Fruit fly (Drosophila melanogaster) whole organism, prepupa: ENCODE data around the gene CG14960.
A peak's percentile ranks its signal among the peaks of the same experiment; 100 is the strongest.

Experiments used
- CG10669 ChIP-seq: fragments of 200-800 bp; sonication (Bioruptor generic); optimal IDR thresholded peaks from 3 replicates; lab custom pipeline; 2018; ENCODE audit warnings: missing biosample characterization, mild to moderate bottlenecking, missing genetic modification characterization, moderate library complexity
- CG11902 ChIP-seq: fragments of 200-800 bp; sonication (Bioruptor generic); optimal IDR thresholded peaks from 3 replicates; lab custom pipeline; 2016; ENCODE audit warnings: missing biosample characterization, missing genetic modification characterization
- CG15336 ChIP-seq: fragments of 200-800 bp; sonication (Bioruptor generic); IDR thresholded peaks from 2 replicates; pipeline ENCODE4 v1.3.6; 2022; ENCODE audit warnings: missing biosample characterization, missing genetic modification characterization
- CG1621 ChIP-seq: fragments of 200-800 bp; sonication (Bioruptor generic); optimal IDR thresholded peaks from 3 replicates; lab custom pipeline; 2018; ENCODE audit warnings: missing biosample characterization, mild to moderate bottlenecking, missing genetic modification characterization
- CG16779 ChIP-seq: fragments of 200-800 bp; sonication (Bioruptor generic); optimal IDR thresholded peaks from 3 replicates; lab custom pipeline; 2017; ENCODE audit warnings: missing biosample characterization, mild to moderate bottlenecking, missing genetic modification characterization
- CG3032 ChIP-seq: fragments of 200-800 bp; optimal IDR thresholded peaks from 2 replicates; lab custom pipeline; 2019; ENCODE audit warnings: missing biosample characterization, mild to moderate bottlenecking, missing genetic modification characterization, moderate library complexity
- CG31627 ChIP-seq: fragments of 200-800 bp; sonication (Bioruptor generic); optimal IDR thresholded peaks from 3 replicates; lab custom pipeline; 2016; ENCODE audit warnings: missing biosample characterization, missing genetic modification characterization
- CG32006 ChIP-seq: fragments of 200-800 bp; sonication (Bioruptor generic); optimal IDR thresholded peaks from 3 replicates; lab custom pipeline; 2017; ENCODE audit warnings: missing biosample characterization, mild to moderate bottlenecking, missing genetic modification characterization
- CG3919 ChIP-seq: fragments of 200-800 bp; sonication (Bioruptor generic); optimal IDR thresholded peaks from 3 replicates; lab custom pipeline; 2016; ENCODE audit warnings: missing biosample characterization, missing genetic modification characterization
- CG6163 ChIP-seq: fragments of 200-800 bp; sonication (Bioruptor generic); IDR thresholded peaks from 3 replicates; pipeline ENCODE4 v1.3.6; 2022; ENCODE audit warnings: missing biosample characterization, missing genetic modification characterization
- CG6792 ChIP-seq: fragments of 200-800 bp; sonication (Bioruptor generic); optimal IDR thresholded peaks from 3 replicates; lab custom pipeline; 2016; ENCODE audit warnings: missing biosample characterization, missing genetic modification characterization
- CG6808 ChIP-seq: fragments of 200-800 bp; sonication (Bioruptor generic); optimal IDR thresholded peaks from 3 replicates; lab custom pipeline; 2017; ENCODE audit warnings: missing biosample characterization, missing genetic modification characterization, mild to moderate bottlenecking, moderate library complexity, missing genetic modification reagents
- CG6854 ChIP-seq: fragments of 200-800 bp; sonication (Bioruptor generic); optimal IDR thresholded peaks from 2 replicates; lab custom pipeline; 2017; ENCODE audit warnings: missing biosample characterization, mild to moderate bottlenecking, missing genetic modification characterization
- CG7368 ChIP-seq: fragments of 200-800 bp; sonication (Bioruptor generic); optimal IDR thresholded peaks from 3 replicates; lab custom pipeline; 2016; ENCODE audit warnings: missing biosample characterization, missing genetic modification characterization
- CG8119 ChIP-seq: fragments of 200-800 bp; sonication (Bioruptor generic); IDR thresholded peaks from 3 replicates; pipeline ENCODE4 v1.3.6; 2022; ENCODE audit warnings: missing biosample characterization, missing genetic modification characterization
- CG8319 ChIP-seq: fragments of 200-800 bp; sonication (Bioruptor generic); optimal IDR thresholded peaks from 3 replicates; lab custom pipeline; 2016; ENCODE audit warnings: missing biosample characterization, missing genetic modification characterization
- CG8632 ChIP-seq: fragments of 200-800 bp; sonication (Bioruptor generic); optimal IDR thresholded peaks from 3 replicates; lab custom pipeline; 2016; ENCODE audit warnings: missing biosample characterization, missing genetic modification characterization
- CG9139 ChIP-seq: fragments of 200-800 bp; sonication (Bioruptor generic); optimal IDR thresholded peaks from 3 replicates; lab custom pipeline; 2017; ENCODE audit warnings: missing biosample characterization, mild to moderate bottlenecking, missing genetic modification characterization
- Eip78C ChIP-seq: fragments of 200-800 bp; sonication (Bioruptor generic); peaks from one replicate; lab custom pipeline; 2016; ENCODE audit warnings: missing biosample characterization, missing genetic modification characterization
- Ets21C ChIP-seq: fragments of 200-800 bp; sonication (Bioruptor generic); optimal IDR thresholded peaks from 3 replicates; lab custom pipeline; 2016; ENCODE audit warnings: missing biosample characterization, missing genetic modification characterization
- Ets96B ChIP-seq: fragments of 200-800 bp; optimal IDR thresholded peaks from 2 replicates; lab custom pipeline; 2019; ENCODE audit warnings: missing biosample characterization, mild to moderate bottlenecking, missing genetic modification characterization, moderate library complexity
- Hr39 ChIP-seq: fragments of 200-800 bp; sonication (Bioruptor generic); optimal IDR thresholded peaks from 2 replicates; lab custom pipeline; 2016; ENCODE audit warnings: missing biosample characterization, missing genetic modification characterization
- Hr4 ChIP-seq: fragments of 200-800 bp; sonication (Bioruptor generic); optimal IDR thresholded peaks from 3 replicates; lab custom pipeline; 2016; ENCODE audit warnings: missing biosample characterization, missing genetic modification characterization
- Met ChIP-seq: fragments of 200-800 bp; sonication (Bioruptor generic); optimal IDR thresholded peaks from 3 replicates; lab custom pipeline; 2016; ENCODE audit warnings: missing biosample characterization, missing genetic modification characterization
- OdsH ChIP-seq: fragments of 200-800 bp; sonication (Bioruptor generic); optimal IDR thresholded peaks from 3 replicates; lab custom pipeline; 2016; ENCODE audit warnings: missing biosample characterization, missing genetic modification characterization
- Sox102F ChIP-seq: fragments of 200-800 bp; sonication (Bioruptor generic); optimal IDR thresholded peaks from 2 replicates; lab custom pipeline; 2016; ENCODE audit warnings: missing biosample characterization, mild to moderate bottlenecking, missing genetic modification characterization
- Sox14 ChIP-seq: fragments of 200-800 bp; sonication (Bioruptor generic); optimal IDR thresholded peaks from 3 replicates; lab custom pipeline; 2016; ENCODE audit warnings: missing biosample characterization, missing genetic modification characterization
- Sox15 ChIP-seq: fragments of 200-800 bp; sonication (Bioruptor generic); optimal IDR thresholded peaks from 3 replicates; lab custom pipeline; 2016; ENCODE audit warnings: missing biosample characterization, missing genetic modification characterization
- achi ChIP-seq: fragments of 200-800 bp; sonication (Bioruptor generic); optimal IDR thresholded peaks from 3 replicates; lab custom pipeline; 2016; ENCODE audit warnings: missing biosample characterization, missing genetic modification characterization
- acj6 ChIP-seq: fragments of 200-800 bp; sonication (Bioruptor generic); optimal IDR thresholded peaks from 3 replicates; lab custom pipeline; 2016; ENCODE audit warnings: missing biosample characterization, missing genetic modification characterization
- cyc ChIP-seq: fragments of 200-800 bp; sonication (Bioruptor generic); optimal IDR thresholded peaks from 3 replicates; lab custom pipeline; 2016; ENCODE audit warnings: missing biosample characterization, missing genetic modification characterization
- dac ChIP-seq: fragments of 200-800 bp; sonication (Bioruptor generic); optimal IDR thresholded peaks from 2 replicates; lab custom pipeline; 2017; ENCODE audit warnings: missing biosample characterization, mild to moderate bottlenecking, missing genetic modification characterization
- dsx ChIP-seq: fragments of 200-800 bp; optimal IDR thresholded peaks from 3 replicates; lab custom pipeline; 2019; ENCODE audit warnings: missing biosample characterization, mild to moderate bottlenecking, missing genetic modification characterization, moderate library complexity; ENCODE audit not compliant: poor library complexity, severe bottlenecking
- esn ChIP-seq: fragments of 200-800 bp; sonication (Bioruptor generic); optimal IDR thresholded peaks from 2 replicates; lab custom pipeline; 2016; ENCODE audit warnings: missing biosample characterization, mild to moderate bottlenecking, missing genetic modification characterization, moderate library complexity
- fkh ChIP-seq: fragments of 200-800 bp; sonication (Bioruptor generic); optimal IDR thresholded peaks from 3 replicates; lab custom pipeline; 2017; ENCODE audit warnings: missing biosample characterization, mild to moderate bottlenecking, missing genetic modification characterization, moderate library complexity
- lz ChIP-seq: fragments of 200-800 bp; sonication (Bioruptor generic); optimal IDR thresholded peaks from 3 replicates; lab custom pipeline; 2016; ENCODE audit warnings: missing biosample characterization, missing genetic modification characterization
- pdm3 ChIP-seq: fragments of 200-800 bp; sonication (Bioruptor generic); optimal IDR thresholded peaks from 3 replicates; lab custom pipeline; 2016; ENCODE audit warnings: missing biosample characterization, missing genetic modification characterization
- salr ChIP-seq, 2 experiments: fragments of 200-800 bp; sonication (Bioruptor generic); optimal IDR thresholded peaks; 3 replicates each; lab custom pipeline; 2016 to 2018; ENCODE audit warnings: missing biosample characterization in 2 of 2, missing genetic modification characterization in 2 of 2, mild to moderate bottlenecking in 1 of 2
- ss ChIP-seq, 2 experiments: fragments of 200-800 bp; sonication (Bioruptor generic); optimal IDR thresholded peaks; 2 replicates in 1 of 2; 3 replicates in 1 of 2; lab custom pipeline; 2017 to 2018; ENCODE audit warnings: mild to moderate bottlenecking in 2 of 2, missing biosample characterization in 2 of 2, missing genetic modification characterization in 2 of 2, moderate library complexity in 1 of 2
- svp ChIP-seq: fragments of 200-800 bp; sonication (Bioruptor generic); peaks from one replicate; lab custom pipeline; 2016; ENCODE audit warnings: missing biosample characterization, missing genetic modification characterization
- topi ChIP-seq: fragments of 200-800 bp; sonication (Bioruptor generic); optimal IDR thresholded peaks from 3 replicates; lab custom pipeline; 2016; ENCODE audit warnings: missing biosample characterization, missing genetic modification characterization
- vri ChIP-seq: fragments of 200-800 bp; sonication (Bioruptor generic); optimal IDR thresholded peaks from 3 replicates; lab custom pipeline; 2016; ENCODE audit warnings: missing biosample characterization, mild to moderate bottlenecking, missing genetic modification characterization

CG14960 gene

dm6 chr3L:3314049-3314448, 43.2 kb downstream of the CG14960 start, which contains the start of gene Drsl2:
TSS of gene Drsl2 (plus strand) at chr3L:3314349.
- TF ChIP-seq CG3919 (GFP tag; lab: Kevin White, UChicago) (no peak), lz (GFP tag; lab: Kevin White, UChicago) (peak; percentile 3), esn (GFP tag; lab: Kevin White, UChicago) (peak; percentile 23)
- TF ChIP-seq, all 60 proteins: peak for 2

dm6 chr3L:3314696-3315095, 43.9 kb downstream of the CG14960 start, which contains the start of gene Drsl3:
TSS of gene Drsl3 (plus strand) at chr3L:3314996.
- no peak for TF ChIP-seq dac (GFP tag; lab: Kevin White, UChicago)
- TF ChIP-seq CG6792 (GFP tag; lab: Kevin White, UChicago) = no peak
- TF ChIP-seq CG1621 (tag; lab: Kevin White, UChicago) = no peak
- no peak for TF ChIP-seq CG16779 (tag; lab: Kevin White, UChicago)
- no peak for TF ChIP-seq CG32006
- no peak for TF ChIP-seq CG6163 (GFP tag; lab: Robert Waterston, UW)
- no peak for TF ChIP-seq Met (GFP tag; lab: Kevin White, UChicago)
- TF ChIP-seq Ets21C (GFP tag; lab: Kevin White, UChicago) = no peak
- TF ChIP-seq CG3032 (tag; lab: Kevin White, UChicago) = no peak
- no peak for TF ChIP-seq lz (GFP tag; lab: Kevin White, UChicago)
- TF ChIP-seq achi (GFP tag; lab: Kevin White, UChicago) = no peak
- no peak for TF ChIP-seq CG6808 (GFP tag; lab: Kevin White, UChicago)
- TF ChIP-seq Hr39 (GFP tag; lab: Kevin White, UChicago) = no peak
- no peak for TF ChIP-seq Sox15
- TF ChIP-seq Hr4 (GFP tag; lab: Kevin White, UChicago) = no peak
- TF ChIP-seq CG8319 (GFP tag; lab: Kevin White, UChicago) = no peak
- TF ChIP-seq ss (GFP tag; optimal IDR thresholded peaks at IDR 0.05; lab: Kevin White, UChicago) = no peak
- TF ChIP-seq Sox14 (GFP tag; lab: Kevin White, UChicago) = no peak
- no peak for TF ChIP-seq CG8632 (GFP tag; lab: Kevin White, UChicago)
- TF ChIP-seq CG15336 = no peak

- TF ChIP-seq Sox102F (GFP tag; lab: Kevin White, UChicago) (no peak), dsx (GFP tag; lab: Kevin White, UChicago) (no peak), svp (GFP tag; lab: Kevin White, UChicago) (peak; percentile 81)
- TF ChIP-seq, all 60 proteins: peak for 1
These were observed 44.5 kb downstream of the CG14960 start, which contains the start of gene Drsl4 for dm6 chr3L:3315288-3315687. TSS of gene Drsl4 (plus strand) at chr3L:3315620.

dm6 chr3L:3316441-3316840, 45.6 kb downstream of the CG14960 start, which contains the start of gene Drsl5:
TSS of gene Drsl5 (plus strand) at chr3L:3316781.
- TF ChIP-seq svp (GFP tag; lab: Kevin White, UChicago) = peak; percentile 74
- TF ChIP-seq CG9139 = no peak

dm6 chr3L:3319223-3319643, 48.4 kb downstream of the CG14960 start, which contains the start of the genes PIG-C, CG12016 and Dpm2:
TSS of gene PIG-C (minus strand) at chr3L:3319232.
TSS of gene CG12016 (plus strand) at chr3L:3319555.
TSS of gene Dpm2 (plus strand) at chr3L:3319555.
- no peak for TF ChIP-seq CG8119 (GFP tag; lab: Robert Waterston, UW)
- TF ChIP-seq CG6854 (GFP tag; lab: Kevin White, UChicago) = no peak
- peak; percentile 76 for TF ChIP-seq lz (GFP tag; lab: Kevin White, UChicago)
- TF ChIP-seq CG32006 = no peak
- TF ChIP-seq Ets21C (GFP tag; lab: Kevin White, UChicago) = peak; percentile 65
- peak; percentile 92 for TF ChIP-seq fkh (GFP tag; lab: Kevin White, UChicago)
- TF ChIP-seq dac (GFP tag; lab: Kevin White, UChicago) = peak; percentile 26
- peak; percentile 56 for TF ChIP-seq vri (GFP tag; lab: Kevin White, UChicago)
- peak; percentile 74 for TF ChIP-seq CG3032 (tag; lab: Kevin White, UChicago)
- peak; percentile 80 for TF ChIP-seq Hr39 (GFP tag; lab: Kevin White, UChicago)
- TF ChIP-seq cyc (GFP tag; lab: Kevin White, UChicago) = peak; percentile 70
- peak in 1 of 2 experiments; percentile 33 for TF ChIP-seq salr (GFP tag; optimal IDR thresholded peaks at IDR 0.05; lab: Kevin White, UChicago)
- peak; percentile 64 for TF ChIP-seq topi (GFP tag; lab: Kevin White, UChicago)
- TF ChIP-seq acj6 (GFP tag; lab: Kevin White, UChicago) = peak; percentile 63
- TF ChIP-seq CG31627 (GFP tag; lab: Kevin White, UChicago) = peak; percentile 85
- peak; percentile 57 for TF ChIP-seq OdsH
- no peak for TF ChIP-seq CG16779 (tag; lab: Kevin White, UChicago)
- no peak for TF ChIP-seq Ets96B (tag; lab: Kevin White, UChicago)
- TF ChIP-seq CG10669 = no peak
- TF ChIP-seq esn (GFP tag; lab: Kevin White, UChicago) = peak; percentile 77
- no peak for TF ChIP-seq CG7368 (GFP tag; lab: Kevin White, UChicago)
- TF ChIP-seq svp (GFP tag; lab: Kevin White, UChicago) = peak; percentile 79
- TF ChIP-seq CG1621 (tag; lab: Kevin White, UChicago) = no peak
- TF ChIP-seq pdm3 = no peak
- peak; percentile 87 for TF ChIP-seq Eip78C (GFP tag; lab: Kevin White, UChicago)
- TF ChIP-seq dsx (GFP tag; lab: Kevin White, UChicago) = peak; percentile 23
- TF ChIP-seq CG11902 (GFP tag; lab: Kevin White, UChicago) = peak; percentile 45
